Worm (Caenorhabditis elegans): ENCODE results near the gene zhp-4.

DNA sequence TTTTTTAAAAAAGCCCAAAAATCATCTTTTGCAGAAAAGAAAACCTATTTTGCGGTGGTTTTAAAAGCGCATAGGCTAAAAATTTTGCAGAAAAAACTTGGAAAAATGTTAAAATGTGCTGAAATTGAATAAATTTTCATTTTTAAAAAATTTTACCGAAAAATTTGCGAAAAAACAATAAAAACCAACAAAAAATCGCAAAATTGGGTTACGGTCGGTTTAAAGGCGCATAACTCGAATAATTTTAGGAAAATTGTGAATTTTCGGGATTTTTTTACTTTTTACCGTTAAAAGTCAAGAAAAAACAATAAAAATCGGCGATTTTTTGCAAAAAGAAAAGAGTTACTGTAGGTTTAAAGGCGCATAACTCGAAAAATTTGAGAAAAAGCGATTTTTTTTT, 23.7 kb upstream of the zhp-4 start:
- TF ChIP-seq elt-1 (tag; optimal IDR thresholded peaks at IDR 0.05; ENCODE audit: borderline replicate concordance, insufficient read depth) (no peak), ztf-11 (tag; optimal IDR thresholded peaks at IDR 0.05) (no peak), elt-3 (tag; optimal IDR thresholded peaks at IDR 0.05) (no peak), lsy-2 (tag; optimal IDR thresholded peaks at IDR 0.05) (no peak), ham-2 (GFP tag; optimal IDR thresholded peaks at IDR 0.05) (no peak), snpc-4 (tag; optimal IDR thresholded peaks at IDR 0.05) (no peak), nhr-12 (tag; optimal IDR thresholded peaks at IDR 0.05) (no peak), unc-62 (GFP tag; optimal IDR thresholded peaks at IDR 0.05) (no peak), lin-13 (tag; optimal IDR thresholded peaks at IDR 0.05) (no peak), nhr-76 (tag; optimal IDR thresholded peaks at IDR 0.05) (no peak), nhr-28 (tag; optimal IDR thresholded peaks at IDR 0.05) (no peak), hlh-1 (tag; optimal IDR thresholded peaks at IDR 0.05) (no peak), ces-1 (GFP tag; optimal IDR thresholded peaks at IDR 0.05) (no peak)

Measured in whole organism, mixed stage, embryonic.